Fruit fly (Drosophila melanogaster) whole organism, prepupa: ENCODE data around the gene GNBP3.

Experiments used
- Blimp-1 ChIP-seq: fragments of 200-800 bp; sonication (Bioruptor generic); optimal IDR thresholded peaks from 3 replicates; lab custom pipeline; 2017; ENCODE audit warnings: missing biosample characterization, missing genetic modification characterization, mild to moderate bottlenecking, moderate library complexity, missing genetic modification reagents
- CG11294 ChIP-seq: fragments of 200-800 bp; sonication (Bioruptor generic); IDR thresholded peaks from 2 replicates; pipeline ENCODE4 v1.3.6; 2022; ENCODE audit warnings: missing biosample characterization, missing genetic modification characterization
- CG11902 ChIP-seq: fragments of 200-800 bp; sonication (Bioruptor generic); optimal IDR thresholded peaks from 3 replicates; lab custom pipeline; 2016; ENCODE audit warnings: missing biosample characterization, missing genetic modification characterization
- CG15336 ChIP-seq: fragments of 200-800 bp; sonication (Bioruptor generic); IDR thresholded peaks from 2 replicates; pipeline ENCODE4 v1.3.6; 2022; ENCODE audit warnings: missing biosample characterization, missing genetic modification characterization
- CG1621 ChIP-seq: fragments of 200-800 bp; sonication (Bioruptor generic); optimal IDR thresholded peaks from 3 replicates; lab custom pipeline; 2018; ENCODE audit warnings: missing biosample characterization, mild to moderate bottlenecking, missing genetic modification characterization
- CG31627 ChIP-seq: fragments of 200-800 bp; sonication (Bioruptor generic); optimal IDR thresholded peaks from 3 replicates; lab custom pipeline; 2016; ENCODE audit warnings: missing biosample characterization, missing genetic modification characterization
- CG34406 ChIP-seq: fragments of 200-800 bp; sonication (Bioruptor generic); optimal IDR thresholded peaks from 3 replicates; lab custom pipeline; 2016; ENCODE audit warnings: missing biosample characterization, missing genetic modification characterization
- CG3919 ChIP-seq: fragments of 200-800 bp; sonication (Bioruptor generic); optimal IDR thresholded peaks from 3 replicates; lab custom pipeline; 2016; ENCODE audit warnings: missing biosample characterization, missing genetic modification characterization
- CG4318 ChIP-seq: fragments of 200-800 bp; sonication (Bioruptor generic); optimal IDR thresholded peaks from 3 replicates; lab custom pipeline; 2017; ENCODE audit warnings: missing biosample characterization, mild to moderate bottlenecking, missing genetic modification characterization
- CG6276 ChIP-seq: fragments of 200-800 bp; sonication (Bioruptor generic); optimal IDR thresholded peaks from 2 replicates; lab custom pipeline; 2017; ENCODE audit warnings: missing biosample characterization, mild to moderate bottlenecking, missing genetic modification characterization
- CG6792 ChIP-seq: fragments of 200-800 bp; sonication (Bioruptor generic); optimal IDR thresholded peaks from 3 replicates; lab custom pipeline; 2016; ENCODE audit warnings: missing biosample characterization, missing genetic modification characterization
- CG6808 ChIP-seq: fragments of 200-800 bp; sonication (Bioruptor generic); optimal IDR thresholded peaks from 3 replicates; lab custom pipeline; 2017; ENCODE audit warnings: missing biosample characterization, missing genetic modification characterization, mild to moderate bottlenecking, moderate library complexity, missing genetic modification reagents
- CG7368 ChIP-seq: fragments of 200-800 bp; sonication (Bioruptor generic); optimal IDR thresholded peaks from 3 replicates; lab custom pipeline; 2016; ENCODE audit warnings: missing biosample characterization, missing genetic modification characterization
- CG8119 ChIP-seq: fragments of 200-800 bp; sonication (Bioruptor generic); IDR thresholded peaks from 3 replicates; pipeline ENCODE4 v1.3.6; 2022; ENCODE audit warnings: missing biosample characterization, missing genetic modification characterization
- CG8319 ChIP-seq: fragments of 200-800 bp; sonication (Bioruptor generic); optimal IDR thresholded peaks from 3 replicates; lab custom pipeline; 2016; ENCODE audit warnings: missing biosample characterization, missing genetic modification characterization
- CG8632 ChIP-seq: fragments of 200-800 bp; sonication (Bioruptor generic); optimal IDR thresholded peaks from 3 replicates; lab custom pipeline; 2016; ENCODE audit warnings: missing biosample characterization, missing genetic modification characterization
- Eip78C ChIP-seq: fragments of 200-800 bp; sonication (Bioruptor generic); peaks from one replicate; lab custom pipeline; 2016; ENCODE audit warnings: missing biosample characterization, missing genetic modification characterization
- Hr38 ChIP-seq: sonication (Bioruptor generic); optimal IDR thresholded peaks from 2 replicates; lab custom pipeline; 2016; ENCODE audit warnings: missing biosample characterization, missing genetic modification characterization
- Hr39 ChIP-seq: fragments of 200-800 bp; sonication (Bioruptor generic); optimal IDR thresholded peaks from 2 replicates; lab custom pipeline; 2016; ENCODE audit warnings: missing biosample characterization, missing genetic modification characterization
- Hr4 ChIP-seq: fragments of 200-800 bp; sonication (Bioruptor generic); optimal IDR thresholded peaks from 3 replicates; lab custom pipeline; 2016; ENCODE audit warnings: missing biosample characterization, missing genetic modification characterization
- Lpt ChIP-seq: fragments of 200-800 bp; sonication (Bioruptor generic); optimal IDR thresholded peaks from 3 replicates; lab custom pipeline; 2016; ENCODE audit warnings: missing biosample characterization, missing genetic modification characterization
- Met ChIP-seq: fragments of 200-800 bp; sonication (Bioruptor generic); optimal IDR thresholded peaks from 3 replicates; lab custom pipeline; 2016; ENCODE audit warnings: missing biosample characterization, missing genetic modification characterization
- Sox102F ChIP-seq: fragments of 200-800 bp; sonication (Bioruptor generic); optimal IDR thresholded peaks from 2 replicates; lab custom pipeline; 2016; ENCODE audit warnings: missing biosample characterization, mild to moderate bottlenecking, missing genetic modification characterization
- Sox15 ChIP-seq: fragments of 200-800 bp; sonication (Bioruptor generic); optimal IDR thresholded peaks from 3 replicates; lab custom pipeline; 2016; ENCODE audit warnings: missing biosample characterization, missing genetic modification characterization
- acj6 ChIP-seq: fragments of 200-800 bp; sonication (Bioruptor generic); optimal IDR thresholded peaks from 3 replicates; lab custom pipeline; 2016; ENCODE audit warnings: missing biosample characterization, missing genetic modification characterization
- dsx ChIP-seq: fragments of 200-800 bp; optimal IDR thresholded peaks from 3 replicates; lab custom pipeline; 2019; ENCODE audit warnings: missing biosample characterization, mild to moderate bottlenecking, missing genetic modification characterization, moderate library complexity; ENCODE audit not compliant: poor library complexity, severe bottlenecking
- eg ChIP-seq: fragments of 200-800 bp; sonication (Bioruptor generic); IDR thresholded peaks from 3 replicates; pipeline ENCODE4 v1.3.6; 2022; ENCODE audit warnings: missing biosample characterization, missing genetic modification characterization
- fd85E ChIP-seq: fragments of 200-800 bp; sonication (Bioruptor generic); optimal IDR thresholded peaks from 3 replicates; lab custom pipeline; 2016; ENCODE audit warnings: missing biosample characterization, missing genetic modification characterization
- fkh ChIP-seq: fragments of 200-800 bp; sonication (Bioruptor generic); optimal IDR thresholded peaks from 3 replicates; lab custom pipeline; 2017; ENCODE audit warnings: missing biosample characterization, mild to moderate bottlenecking, missing genetic modification characterization, moderate library complexity
- lz ChIP-seq: fragments of 200-800 bp; sonication (Bioruptor generic); optimal IDR thresholded peaks from 3 replicates; lab custom pipeline; 2016; ENCODE audit warnings: missing biosample characterization, missing genetic modification characterization
- net ChIP-seq: fragments of 200-800 bp; sonication (Bioruptor generic); optimal IDR thresholded peaks from 3 replicates; lab custom pipeline; 2016; ENCODE audit warnings: missing biosample characterization, missing genetic modification characterization
- pdm3 ChIP-seq: fragments of 200-800 bp; sonication (Bioruptor generic); optimal IDR thresholded peaks from 3 replicates; lab custom pipeline; 2016; ENCODE audit warnings: missing biosample characterization, missing genetic modification characterization
- salr ChIP-seq, 2 experiments: fragments of 200-800 bp; sonication (Bioruptor generic); optimal IDR thresholded peaks; 3 replicates each; lab custom pipeline; 2016 to 2018; ENCODE audit warnings: missing biosample characterization in 2 of 2, missing genetic modification characterization in 2 of 2, mild to moderate bottlenecking in 1 of 2
- spab ChIP-seq: fragments of 200-800 bp; sonication (Bioruptor generic); optimal IDR thresholded peaks from 2 replicates; lab custom pipeline; 2017; ENCODE audit warnings: missing biosample characterization, mild to moderate bottlenecking, missing genetic modification characterization, missing genetic modification reagents
- ss ChIP-seq, 2 experiments: fragments of 200-800 bp; sonication (Bioruptor generic); optimal IDR thresholded peaks; 2 replicates in 1 of 2; 3 replicates in 1 of 2; lab custom pipeline; 2017 to 2018; ENCODE audit warnings: mild to moderate bottlenecking in 2 of 2, missing biosample characterization in 2 of 2, missing genetic modification characterization in 2 of 2, moderate library complexity in 1 of 2
- svp ChIP-seq: fragments of 200-800 bp; sonication (Bioruptor generic); peaks from one replicate; lab custom pipeline; 2016; ENCODE audit warnings: missing biosample characterization, missing genetic modification characterization

GNBP3 gene

DNA sequence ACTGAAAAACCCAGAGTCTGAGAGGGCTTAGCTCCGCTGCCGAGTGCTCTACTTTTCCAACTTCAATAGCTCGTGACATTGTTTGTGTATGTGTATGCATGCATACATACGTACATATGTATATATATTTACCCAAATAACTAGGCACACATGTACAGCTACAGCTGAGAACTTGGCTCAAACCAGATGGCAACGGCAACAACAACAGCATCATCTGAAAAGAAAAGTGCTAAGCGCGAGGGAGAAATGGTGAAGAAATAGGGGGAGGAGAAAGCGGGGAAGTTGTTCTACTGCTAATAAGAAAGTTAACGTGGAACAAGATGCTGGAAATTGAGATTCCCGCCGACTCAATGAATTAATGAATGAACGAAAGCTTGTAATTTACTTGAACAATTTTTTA is 29.8 kb upstream of the GNBP3 start:
- TF ChIP-seq fkh (GFP tag; lab: Kevin White, UChicago) (peak; percentile 20), fd85E (GFP tag; lab: Kevin White, UChicago) (no peak)

DNA sequence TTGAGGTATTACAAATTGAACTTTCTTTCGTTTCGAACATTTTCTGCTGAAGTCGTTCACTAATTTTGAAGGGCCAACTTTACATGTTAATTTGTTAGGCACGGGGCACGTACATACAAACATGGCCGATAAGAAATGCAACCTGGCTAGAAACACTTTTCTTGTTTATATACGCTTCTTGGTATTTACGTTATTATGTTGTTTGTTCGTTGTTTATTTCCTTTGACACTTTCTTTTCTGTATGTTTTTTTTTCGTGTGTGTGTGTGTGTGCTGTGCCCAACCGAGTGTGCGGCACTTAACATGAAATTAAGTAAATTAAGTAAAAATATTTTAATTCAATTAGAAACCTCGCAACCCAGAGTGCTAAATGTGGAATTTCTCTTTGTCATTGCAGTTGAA is 29.1 kb upstream of the GNBP3 start:
- no peak for TF ChIP-seq CG31627 (GFP tag; lab: Kevin White, UChicago)
- TF ChIP-seq svp = no peak
- TF ChIP-seq CG1621 = no peak
- no peak for TF ChIP-seq fd85E (GFP tag; lab: Kevin White, UChicago)
- no peak for TF ChIP-seq CG8632 (GFP tag; lab: Kevin White, UChicago)
- TF ChIP-seq fkh (GFP tag; lab: Kevin White, UChicago) = peak; percentile 34

DNA sequence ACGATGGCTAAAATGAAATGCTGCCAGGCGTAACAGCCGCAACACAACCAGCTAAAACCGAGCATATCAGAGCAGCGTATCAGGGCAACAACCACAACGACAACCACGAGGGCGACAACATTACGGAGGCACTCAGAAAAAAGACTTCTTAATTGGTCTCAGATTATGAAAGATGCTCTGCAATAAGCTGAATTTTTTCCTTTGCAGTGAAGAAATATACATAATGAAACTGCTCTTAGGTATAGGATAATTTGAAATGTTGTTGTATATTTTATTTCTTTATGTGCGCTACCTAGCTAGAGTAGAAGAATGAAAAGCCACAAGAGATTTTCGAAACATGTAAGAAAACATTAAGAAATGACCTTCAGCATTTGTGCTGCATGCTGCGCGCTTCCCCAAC is 25.3 kb upstream of the GNBP3 start:
- TF ChIP-seq CG15336 (GFP tag; lab: Robert Waterston, UW) = 0 out of 2 replicates have a peak, but pooled peaks have one; percentile 33
- peak; percentile 51 for TF ChIP-seq Eip78C (GFP tag; lab: Kevin White, UChicago)
- no peak for TF ChIP-seq Hr39
- TF ChIP-seq ss (GFP tag; optimal IDR thresholded peaks at IDR 0.05; lab: Kevin White, UChicago) = no peak
- TF ChIP-seq CG8119 (GFP tag; lab: Robert Waterston, UW) = no peak
- TF ChIP-seq CG3919 = no peak
- TF ChIP-seq Hr4 = peak; percentile 33
- TF ChIP-seq CG6792 (GFP tag; lab: Kevin White, UChicago) = no peak
- TF ChIP-seq, all 60 proteins: peak for 3

DNA sequence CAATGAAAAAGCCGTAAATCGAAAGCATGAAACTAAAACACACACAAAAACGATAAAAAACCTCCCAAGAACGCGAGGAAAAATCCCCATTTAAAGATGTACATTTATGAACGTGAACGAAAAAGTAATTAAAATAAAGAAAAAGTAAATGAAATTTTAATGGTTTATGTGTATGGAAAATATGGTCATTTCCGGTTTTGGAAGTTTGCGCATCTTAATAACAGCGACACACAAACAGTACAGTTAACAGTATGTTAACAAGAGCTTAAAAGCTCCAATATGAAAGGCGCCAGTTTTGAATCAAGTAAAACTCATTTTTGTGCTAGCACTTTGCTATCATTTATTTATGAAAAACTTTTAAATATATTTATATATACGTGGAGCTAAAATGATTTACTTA is 22.9 kb upstream of the GNBP3 start:
- TF ChIP-seq CG34406 (GFP tag; lab: Kevin White, UChicago) (no peak), Lpt (no peak), CG6808 (GFP tag; lab: Kevin White, UChicago) (no peak), eg (GFP tag; lab: Robert Waterston, UW) (no peak), CG11902 (GFP tag; lab: Kevin White, UChicago) (no peak), Hr38 (GFP tag; lab: Kevin White, UChicago) (no peak), Sox15 (GFP tag; lab: Kevin White, UChicago) (no peak), CG6276 (GFP tag; lab: Kevin White, UChicago) (no peak), Sox102F (peak; percentile 36), Eip78C (GFP tag; lab: Kevin White, UChicago) (peak; percentile 88), acj6 (GFP tag; lab: Kevin White, UChicago) (no peak), dsx (GFP tag; lab: Kevin White, UChicago) (no peak), Blimp-1 (GFP tag; lab: Kevin White, UChicago) (no peak), CG4318 (GFP tag; lab: Kevin White, UChicago) (no peak), net (GFP tag; lab: Kevin White, UChicago) (no peak), CG8319 (GFP tag; lab: Kevin White, UChicago) (no peak), pdm3 (GFP tag; lab: Kevin White, UChicago) (no peak), salr (GFP tag; optimal IDR thresholded peaks at IDR 0.05; lab: Kevin White, UChicago) (no peak), Met (GFP tag; lab: Kevin White, UChicago) (peak; percentile 38)

DNA sequence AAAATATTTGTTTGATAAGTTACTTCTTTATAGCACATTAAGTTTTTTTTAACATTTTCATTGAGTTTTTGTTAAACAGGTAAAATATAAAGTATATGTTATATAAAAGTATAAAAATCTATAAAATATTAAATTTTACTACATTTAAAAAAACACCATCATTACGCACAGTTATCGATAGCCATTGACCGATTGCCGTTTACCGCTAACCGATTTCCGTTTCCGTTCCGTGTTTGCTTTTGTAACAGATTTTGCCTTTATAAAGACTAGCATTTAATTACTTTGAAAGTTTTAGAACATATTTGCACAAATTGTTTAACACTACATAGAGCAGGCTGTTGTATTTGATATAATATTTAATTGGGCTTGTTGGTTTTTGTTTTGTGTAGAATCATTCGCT is 15.2 kb upstream of the GNBP3 start:
- TF ChIP-seq CG1621 (no peak), CG4318 (GFP tag; lab: Kevin White, UChicago) (no peak), CG11294 (GFP tag; lab: Robert Waterston, UW) (no peak), Eip78C (GFP tag; lab: Kevin White, UChicago) (no peak), Blimp-1 (GFP tag; lab: Kevin White, UChicago) (no peak), CG11902 (GFP tag; lab: Kevin White, UChicago) (no peak), CG7368 (GFP tag; lab: Kevin White, UChicago) (no peak), lz (GFP tag; lab: Kevin White, UChicago) (no peak), spab (GFP tag; lab: Kevin White, UChicago) (no peak), Sox15 (GFP tag; lab: Kevin White, UChicago) (no peak), eg (GFP tag; lab: Robert Waterston, UW) (no peak)
